Worm (Caenorhabditis elegans): ENCODE results near the gene nra-3.

- TF ChIP-seq nhr-76 (tag; optimal IDR thresholded peaks at IDR 0.05) (no peak), ztf-11 (tag; optimal IDR thresholded peaks at IDR 0.05) (no peak), nhr-12 (tag; optimal IDR thresholded peaks at IDR 0.05) (no peak), nhr-28 (tag; optimal IDR thresholded peaks at IDR 0.05) (no peak), pha-4 (tag; optimal IDR thresholded peaks at IDR 0.05) (no peak), lsy-2 (tag; optimal IDR thresholded peaks at IDR 0.05) (no peak), nhr-237 (tag; optimal IDR thresholded peaks at IDR 0.05) (no peak), mls-2 (tag; optimal IDR thresholded peaks at IDR 0.05) (no peak), nhr-2 (tag; optimal IDR thresholded peaks at IDR 0.05) (no peak), blmp-1 (tag; optimal IDR thresholded peaks at IDR 0.05) (no peak), flh-1 (GFP tag; optimal IDR thresholded peaks at IDR 0.05) (no peak), tbx-8 (GFP tag; optimal IDR thresholded peaks at IDR 0.05) (no peak), ceh-43 (GFP tag; optimal IDR thresholded peaks at IDR 0.05) (no peak), elt-3 (tag; optimal IDR thresholded peaks at IDR 0.05) (no peak)
Measured at ce11 chrX:9957449-9957848, 26.2 kb upstream of the nra-3 start.

Data from whole organism, mixed stage, embryonic.